Worm (Caenorhabditis elegans): Measurements from ENCODE around the gene gei-13.

Gene gei-13

DNA sequence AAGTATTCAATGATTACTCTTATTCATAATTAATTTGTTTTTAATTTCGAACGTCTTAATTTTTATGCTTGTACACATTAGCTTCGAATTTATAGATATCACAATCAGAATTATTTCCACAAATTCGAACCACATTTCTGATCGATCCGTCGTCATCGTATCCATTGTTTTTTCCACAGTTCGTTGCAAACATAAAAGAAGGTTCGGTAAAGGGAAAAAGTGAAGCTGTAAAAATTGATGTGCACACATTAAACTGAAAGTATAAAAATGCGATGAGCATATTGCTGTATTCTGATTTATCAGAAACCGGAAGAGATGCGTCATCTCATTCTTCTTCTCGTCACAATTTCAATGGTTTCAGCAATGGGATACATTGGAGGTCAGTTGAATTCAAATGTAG, 39.9 kb downstream of the gei-13 start, which contains the start of gene C48B4.12:
Gene C48B4.12 (plus strand): TSS at position 301 of the 400 bp plus-strand sequence.
- TF ChIP-seq crh-2 (tag; optimal IDR thresholded peaks at IDR 0.05) (no peak), blmp-1 (tag; optimal IDR thresholded peaks at IDR 0.05; ENCODE audit: insufficient read depth) (no peak), nhr-77 (tag; optimal IDR thresholded peaks at IDR 0.05) (no peak), sma-3 (GFP tag; optimal IDR thresholded peaks at IDR 0.05) (no peak), R02D3.7 (tag; optimal IDR thresholded peaks at IDR 0.05) (no peak), zag-1 (tag; optimal IDR thresholded peaks at IDR 0.05) (no peak), ama-1 (optimal IDR thresholded peaks at IDR 0.05) (no peak), lin-11 (tag; optimal IDR thresholded peaks at IDR 0.05) (no peak), C34F6.9 (tag; optimal IDR thresholded peaks at IDR 0.05) (no peak)

DNA sequence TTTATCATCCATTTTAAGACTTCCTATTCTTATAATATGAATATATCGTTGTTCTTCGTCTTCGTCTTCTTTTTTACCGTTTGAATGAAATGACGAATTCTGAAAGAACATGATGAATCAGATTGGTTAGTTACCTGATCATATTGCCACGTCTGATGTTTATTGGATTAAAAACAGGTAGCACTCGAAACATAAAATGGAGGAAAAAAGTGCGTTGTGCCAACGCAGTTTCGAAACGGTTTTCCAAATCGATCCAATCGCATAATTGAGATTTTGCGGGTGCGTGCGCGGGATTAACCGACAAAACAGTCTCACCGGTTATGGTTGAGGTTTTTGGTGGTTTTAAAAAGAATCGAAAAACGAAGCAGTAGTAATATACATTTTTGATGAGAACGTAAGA, 41.4 kb downstream of the gei-13 start, which contains the start of gene rom-2:
Gene rom-2 (minus strand): TSS at position 101 of the 400 bp plus-strand sequence.
- TF ChIP-seq aly-2 (tag; optimal IDR thresholded peaks at IDR 0.05) (no peak), blmp-1 (tag; optimal IDR thresholded peaks at IDR 0.05; ENCODE audit: insufficient read depth) (no peak), nhr-25 (tag; optimal IDR thresholded peaks at IDR 0.05) (no peak), lin-11 (tag; optimal IDR thresholded peaks at IDR 0.05) (no peak), crh-2 (tag; optimal IDR thresholded peaks at IDR 0.05) (no peak), unc-62 (GFP tag; optimal IDR thresholded peaks at IDR 0.05) (no peak), ceh-82 (tag; optimal IDR thresholded peaks at IDR 0.05) (no peak), gmeb-1 (tag; optimal IDR thresholded peaks at IDR 0.05) (no peak), peb-1 (tag; optimal IDR thresholded peaks at IDR 0.05) (no peak), nhr-11 (tag; optimal IDR thresholded peaks at IDR 0.05) (no peak), elt-3 (tag; optimal IDR thresholded peaks at IDR 0.05) (no peak)

DNA sequence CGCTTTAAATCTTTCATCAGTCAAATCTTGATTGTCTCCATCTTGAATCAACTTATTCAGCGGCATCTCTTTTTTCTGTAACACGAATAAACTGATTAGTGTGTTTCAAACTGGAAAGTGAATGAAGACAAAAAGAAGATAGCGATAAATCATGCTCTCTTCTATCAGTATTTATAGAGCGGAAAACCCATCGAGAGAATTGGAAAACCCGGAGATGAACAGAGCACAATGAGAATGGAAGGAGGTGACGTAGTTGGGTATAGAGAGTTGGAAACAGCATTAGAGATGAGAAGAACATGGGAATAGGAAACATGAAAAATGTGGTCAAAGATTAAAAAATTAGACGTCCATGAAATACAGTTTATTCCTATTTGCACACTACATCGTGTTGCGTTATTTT, 44.8 kb downstream of the gei-13 start, which contains the start of gene acox-1.5:
Gene acox-1.5 (minus strand): TSS at position 75 of the 400 bp plus-strand sequence.
- peak; percentile 31 for TF ChIP-seq sma-9 (GFP tag; optimal IDR thresholded peaks at IDR 0.05)
- TF ChIP-seq sma-9 (tag; optimal IDR thresholded peaks at IDR 0.05) = no peak
- TF ChIP-seq ztf-4 (tag; optimal IDR thresholded peaks at IDR 0.05) = no peak
- TF ChIP-seq fos-1 (tag; optimal IDR thresholded peaks at IDR 0.05) = peak; percentile 83

DNA sequence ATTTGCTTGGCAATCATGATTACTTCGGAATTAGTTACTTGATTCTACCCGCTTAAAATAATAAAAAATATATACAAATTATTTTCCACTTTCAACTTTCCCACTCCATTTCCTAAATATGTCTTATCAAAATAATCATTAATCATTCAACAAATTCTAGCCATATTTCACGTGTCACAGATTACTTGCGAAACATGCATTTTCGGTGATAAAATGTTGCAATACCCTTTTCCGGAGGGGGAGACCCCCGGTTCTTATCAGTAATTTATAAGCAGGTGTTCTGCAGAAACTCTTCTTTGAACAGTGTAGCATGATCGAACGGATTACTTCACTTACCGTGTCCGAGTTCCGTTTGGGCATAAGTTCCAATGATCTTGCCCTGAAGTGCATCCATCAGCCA, 46.7 kb downstream of the gei-13 start:
- TF ChIP-seq skn-1 (tag; optimal IDR thresholded peaks at IDR 0.05) (no peak), nhr-11 (tag; optimal IDR thresholded peaks at IDR 0.05) (no peak), ceh-16 (tag; optimal IDR thresholded peaks at IDR 0.05) (no peak), crh-2 (tag; optimal IDR thresholded peaks at IDR 0.05) (peak; percentile 44), aly-2 (tag; optimal IDR thresholded peaks at IDR 0.05) (no peak), ceh-82 (tag; optimal IDR thresholded peaks at IDR 0.05) (no peak), egl-27 (tag; optimal IDR thresholded peaks at IDR 0.05) (no peak), nhr-12 (tag; optimal IDR thresholded peaks at IDR 0.05) (no peak), C34F6.9 (tag; optimal IDR thresholded peaks at IDR 0.05) (no peak), ztf-4 (tag; optimal IDR thresholded peaks at IDR 0.05) (no peak), unc-55 (GFP tag; optimal IDR thresholded peaks at IDR 0.05) (no peak), peb-1 (tag; optimal IDR thresholded peaks at IDR 0.05) (no peak), nhr-129 (tag; optimal IDR thresholded peaks at IDR 0.05) (no peak), ZK546.5 (tag; optimal IDR thresholded peaks at IDR 0.05) (no peak), blmp-1 (tag; optimal IDR thresholded peaks at IDR 0.05; ENCODE audit: insufficient read depth) (no peak), alr-1 (tag; optimal IDR thresholded peaks at IDR 0.05) (no peak), mab-5 (tag; optimal IDR thresholded peaks at IDR 0.05) (no peak), nhr-21 (tag; optimal IDR thresholded peaks at IDR 0.05) (no peak), unc-62 (GFP tag; optimal IDR thresholded peaks at IDR 0.05) (no peak), zag-1 (tag; optimal IDR thresholded peaks at IDR 0.05) (no peak), sem-4 (tag; optimal IDR thresholded peaks at IDR 0.05) (no peak), fos-1 (tag; optimal IDR thresholded peaks at IDR 0.05) (peak; percentile 84), ztf-11 (tag; optimal IDR thresholded peaks at IDR 0.05) (no peak), sma-9 (GFP tag; optimal IDR thresholded peaks at IDR 0.05) (peak; percentile 82), sma-9 (tag; optimal IDR thresholded peaks at IDR 0.05) (no peak)

DNA sequence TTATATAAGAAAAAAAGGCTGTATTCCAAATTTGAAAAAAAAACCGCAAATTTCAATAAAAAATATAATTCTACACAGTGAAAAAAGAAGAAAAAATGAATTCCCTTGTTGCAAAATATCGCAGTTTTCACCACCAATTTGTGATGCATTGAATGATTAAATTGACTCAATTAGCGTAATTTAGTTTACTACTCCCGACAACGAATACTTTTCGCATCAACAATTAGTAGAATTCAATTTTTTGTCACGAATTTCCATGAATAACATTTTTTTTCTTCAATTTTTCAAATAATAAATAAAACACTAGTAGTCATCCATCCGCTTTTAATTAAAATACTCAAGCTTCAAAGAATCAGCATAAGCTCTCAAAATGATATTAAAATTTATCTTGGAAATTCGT, 51.6 kb downstream of the gei-13 start:
- peak; percentile 7 for TF ChIP-seq sem-4 (tag; optimal IDR thresholded peaks at IDR 0.05)
- TF ChIP-seq nhr-11 (tag; optimal IDR thresholded peaks at IDR 0.05) = no peak
- TF ChIP-seq lsy-2 (tag; optimal IDR thresholded peaks at IDR 0.05) = peak; percentile 8 to 40
- peak; percentile 28 for TF ChIP-seq sma-9 (GFP tag; optimal IDR thresholded peaks at IDR 0.05)
- no peak for TF ChIP-seq sma-9 (tag; optimal IDR thresholded peaks at IDR 0.05)
